Worm (Caenorhabditis elegans) whole organism, midembryonic: ENCODE measurements around the gene glb-14.

Source experiments
- T22C8.4 ChIP-seq: fragments of 200-800 bp; sonication (Bioruptor generic); IDR thresholded peaks from 2 replicates; pipeline ENCODE4 v1.3.6; 2022; ENCODE audit warnings: missing genetic modification characterization, missing compliant biosample characterization
- cog-1 ChIP-seq: sonication (generic microtip); optimal IDR thresholded peaks from 2 replicates; lab custom pipeline; 2016; ENCODE audit warnings: missing genetic modification characterization, missing compliant biosample characterization
- flt-1 ChIP-seq: fragments of 200-800 bp; sonication (Bioruptor generic); IDR thresholded peaks from 2 replicates; pipeline ENCODE4 v1.3.6; 2022; ENCODE audit warnings: missing genetic modification characterization, missing compliant biosample characterization
- klf-2 ChIP-seq: fragments of 200-800 bp; sonication (Bioruptor generic); conservative IDR thresholded peaks from 2 replicates; pipeline ENCODE4 v1.3.6; 2022; ENCODE audit warnings: missing genetic modification reagents, missing genetic modification characterization, missing compliant biosample characterization
- med-1 ChIP-seq: sonication (generic microtip); optimal IDR thresholded peaks from 2 replicates; lab custom pipeline; 2017; ENCODE audit warnings: missing genetic modification characterization, mild to moderate bottlenecking, missing compliant biosample characterization, antibody characterized with exemption, missing genetic modification reagents; ENCODE audit not compliant: insufficient read depth
- ref-1 ChIP-seq: fragments of 200-800 bp; sonication (Bioruptor generic); conservative IDR thresholded peaks from 2 replicates; pipeline ENCODE4 v1.3.6; 2022; ENCODE audit warnings: missing genetic modification reagents, missing genetic modification characterization, missing compliant biosample characterization
- tab-1 ChIP-seq: fragments of 200-800 bp; sonication (Bioruptor generic); IDR thresholded peaks from 2 replicates; pipeline ENCODE4 v1.3.6; 2022; ENCODE audit warnings: missing genetic modification characterization, missing compliant biosample characterization
- ztf-29 ChIP-seq: fragments of 200-800 bp; sonication (Bioruptor generic); IDR thresholded peaks from 2 replicates; pipeline ENCODE4 v1.3.6; 2022; ENCODE audit warnings: missing genetic modification reagents, missing genetic modification characterization, missing compliant biosample characterization

DNA sequence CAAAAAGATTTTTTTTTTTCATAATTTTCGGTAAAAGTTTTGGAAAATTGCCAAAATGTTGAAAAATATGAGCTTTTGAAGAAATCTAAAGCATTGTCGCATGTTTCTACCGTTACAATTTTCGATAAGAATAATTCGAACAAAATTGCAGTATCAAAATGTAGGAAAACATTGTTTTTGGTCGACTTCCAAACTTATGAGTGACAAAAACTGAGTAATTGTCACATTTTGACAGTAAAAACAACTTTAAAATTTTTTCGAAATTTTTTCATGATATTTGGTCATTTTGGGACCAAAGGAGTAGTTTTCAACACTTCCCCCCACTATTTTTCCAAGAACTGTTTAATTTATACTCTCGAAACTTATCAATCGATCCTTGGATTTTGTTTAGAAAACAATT is 49.8 kb upstream of the glb-14 start, which contains the start of gene fbxa-139:
- no peak for TF ChIP-seq ref-1 (GFP tag; lab: Robert Waterston, UW)
- no peak for TF ChIP-seq med-1 (GFP tag; lab: Kevin White, UChicago)
- no peak for TF ChIP-seq T22C8.4 (GFP tag; lab: Robert Waterston, UW)
- no peak for TF ChIP-seq tab-1 (GFP tag; lab: Robert Waterston, UW)
- TF ChIP-seq flt-1 = no peak
- TF ChIP-seq ztf-29 (GFP tag; lab: Robert Waterston, UW) = no peak
- TF ChIP-seq cog-1 (tag; lab: Kevin White, UChicago) = no peak
- no peak for TF ChIP-seq klf-2 (GFP tag; lab: Robert Waterston, UW)
